Fruit fly (Drosophila melanogaster) whole organism, embryonic: Measurements from ENCODE around the gene Duba.

Source experiments
- Ada2b ChIP-seq: fragments of 200-800 bp; sonication (Bioruptor generic); IDR thresholded peaks from 2 replicates; pipeline ENCODE4 v1.3.6; 2022; ENCODE audit warnings: missing biosample characterization, missing genetic modification characterization
- Adf1 ChIP-seq: fragments of 200-800 bp; sonication (Bioruptor generic); IDR thresholded peaks from 2 replicates; pipeline ENCODE4 v1.3.6; 2022; ENCODE audit warnings: missing biosample characterization, missing genetic modification characterization
- CG10462 ChIP-seq: fragments of 200-800 bp; sonication (Bioruptor generic); optimal IDR thresholded peaks from 2 replicates; lab custom pipeline; 2016; ENCODE audit warnings: missing biosample characterization, missing genetic modification characterization
- CG10979 ChIP-seq: fragments of 200-800 bp; sonication (Bioruptor generic); optimal IDR thresholded peaks from 2 replicates; lab custom pipeline; 2018; ENCODE audit warnings: missing biosample characterization, mild to moderate bottlenecking, missing genetic modification characterization, moderate library complexity
- CG11504 ChIP-seq: fragments of 200-800 bp; sonication (Bioruptor generic); optimal IDR thresholded peaks from 3 replicates; lab custom pipeline; 2019; ENCODE audit warnings: missing biosample characterization, mild to moderate bottlenecking, missing genetic modification characterization, moderate library complexity
- CG12155 ChIP-seq: fragments of 200-800 bp; sonication (Bioruptor generic); optimal IDR thresholded peaks from 3 replicates; lab custom pipeline; 2016; ENCODE audit warnings: missing biosample characterization, missing genetic modification characterization
- CG1233 ChIP-seq: fragments of 200-800 bp; sonication (Bioruptor generic); optimal IDR thresholded peaks from 4 replicates; lab custom pipeline; 2018; ENCODE audit warnings: missing biosample characterization, mild to moderate bottlenecking, missing genetic modification characterization
- CG13287 ChIP-seq: fragments of 200-800 bp; sonication (Bioruptor generic); IDR thresholded peaks from 2 replicates; pipeline ENCODE4 v1.3.6; 2022; ENCODE audit warnings: missing biosample characterization, missing genetic modification characterization; ENCODE audit not compliant: partially characterized antibody
- CG13624 ChIP-seq: fragments of 200-800 bp; sonication (Bioruptor generic); optimal IDR thresholded peaks from 2 replicates; lab custom pipeline; 2016; ENCODE audit warnings: missing biosample characterization, missing genetic modification characterization
- CG14014 ChIP-seq: fragments of 200-800 bp; sonication (Bioruptor generic); IDR thresholded peaks from 2 replicates; pipeline ENCODE4 v1.3.6; 2022; ENCODE audit warnings: missing biosample characterization, missing genetic modification characterization
- CG14965 ChIP-seq: fragments of 200-800 bp; sonication (Bioruptor generic); optimal IDR thresholded peaks from 2 replicates; lab custom pipeline; 2016; ENCODE audit warnings: missing biosample characterization, missing genetic modification characterization, borderline replicate concordance
- CG15011 ChIP-seq: fragments of 200-800 bp; sonication (Bioruptor generic); optimal IDR thresholded peaks from 3 replicates; lab custom pipeline; 2018; ENCODE audit warnings: missing biosample characterization, mild to moderate bottlenecking, missing genetic modification characterization
- CG17328 ChIP-seq: fragments of 200-800 bp; sonication (Bioruptor generic); IDR thresholded peaks from 2 replicates; pipeline ENCODE4 v1.3.6; 2022; ENCODE audit warnings: missing biosample characterization, missing genetic modification characterization
- CG17359 ChIP-seq: fragments of 200-800 bp; sonication (Bioruptor generic); optimal IDR thresholded peaks from 3 replicates; lab custom pipeline; 2018; ENCODE audit warnings: missing biosample characterization, mild to moderate bottlenecking, missing genetic modification characterization, moderate library complexity
- CG4424 ChIP-seq: fragments of 200-800 bp; sonication (Bioruptor generic); optimal IDR thresholded peaks from 3 replicates; lab custom pipeline; 2016; ENCODE audit warnings: missing biosample characterization, missing genetic modification characterization
- CG8944 ChIP-seq: fragments of 200-800 bp; sonication (Bioruptor generic); optimal IDR thresholded peaks from 3 replicates; lab custom pipeline; 2016; ENCODE audit warnings: missing biosample characterization, missing genetic modification characterization
- CG9215 ChIP-seq: fragments of 200-800 bp; sonication (Bioruptor generic); IDR thresholded peaks from 2 replicates; pipeline ENCODE4 v1.3.6; 2022; ENCODE audit warnings: missing biosample characterization, missing genetic modification characterization
- CrebB ChIP-seq: fragments of 200-800 bp; sonication (Bioruptor generic); optimal IDR thresholded peaks from 3 replicates; lab custom pipeline; 2018; ENCODE audit warnings: missing biosample characterization, mild to moderate bottlenecking, missing genetic modification characterization
- Doc2 ChIP-seq: fragments of 200-800 bp; sonication (Bioruptor generic); IDR thresholded peaks from 2 replicates; pipeline ENCODE4 v1.3.6; 2022; ENCODE audit warnings: missing biosample characterization, missing genetic modification characterization
- HLHmδ ChIP-seq: fragments of 200-800 bp; sonication (Bioruptor generic); optimal IDR thresholded peaks from 2 replicates; lab custom pipeline; 2018; ENCODE audit warnings: missing biosample characterization, mild to moderate bottlenecking, missing genetic modification characterization, moderate library complexity
- Hr51 ChIP-seq, 2 experiments: fragments of 200-800 bp; sonication (Bioruptor generic); optimal IDR thresholded peaks; 2 replicates in 1 of 2; 3 replicates in 1 of 2; lab custom pipeline; 2016 to 2018; ENCODE audit warnings: missing biosample characterization in 2 of 2, missing genetic modification characterization in 2 of 2, mild to moderate bottlenecking in 1 of 2, moderate library complexity in 1 of 2
- Max ChIP-seq: fragments of 200-800 bp; sonication (Bioruptor generic); optimal IDR thresholded peaks from 2 replicates; lab custom pipeline; 2016; ENCODE audit warnings: missing biosample characterization, mild to moderate bottlenecking, missing genetic modification characterization
- Med ChIP-seq: fragments of 200-800 bp; sonication (Bioruptor generic); peaks from one replicate; lab custom pipeline; 2016; ENCODE audit warnings: missing biosample characterization, missing genetic modification characterization, mild to moderate bottlenecking, inconsistent platforms, moderate library complexity
- Myb ChIP-seq: fragments of 200-800 bp; sonication (Bioruptor generic); optimal IDR thresholded peaks from 2 replicates; lab custom pipeline; 2016; ENCODE audit warnings: missing biosample characterization, missing genetic modification characterization
- NC2β ChIP-seq: fragments of 200-800 bp; sonication (Bioruptor generic); optimal IDR thresholded peaks from 2 replicates; lab custom pipeline; 2016; ENCODE audit warnings: missing biosample characterization, missing genetic modification characterization
- NK7.1 ChIP-seq: fragments of 200-800 bp; sonication (Bioruptor generic); optimal IDR thresholded peaks from 3 replicates; lab custom pipeline; 2016; ENCODE audit warnings: missing biosample characterization, missing genetic modification characterization
- Nf-YB ChIP-seq: fragments of 200-800 bp; sonication (Bioruptor generic); optimal IDR thresholded peaks from 3 replicates; lab custom pipeline; 2019; ENCODE audit warnings: missing biosample characterization, mild to moderate bottlenecking, missing genetic modification characterization, moderate library complexity
- Oli ChIP-seq: fragments of 200-800 bp; sonication (Bioruptor generic); optimal IDR thresholded peaks from 2 replicates; lab custom pipeline; 2018; ENCODE audit warnings: missing biosample characterization, mild to moderate bottlenecking, missing genetic modification characterization, moderate library complexity
- PHDP ChIP-seq: fragments of 200-800 bp; sonication (Bioruptor generic); optimal IDR thresholded peaks from 3 replicates; lab custom pipeline; 2018; ENCODE audit warnings: missing biosample characterization, mild to moderate bottlenecking, missing genetic modification characterization, moderate library complexity
- Sin3A ChIP-seq: fragments of >200 bp; optimal IDR thresholded peaks from 2 replicates; lab custom pipeline; 2018
- Six4 ChIP-seq: fragments of 200-800 bp; sonication (Bioruptor generic); optimal IDR thresholded peaks from 2 replicates; lab custom pipeline; 2016; ENCODE audit warnings: missing biosample characterization, missing genetic modification characterization
- TFAM ChIP-seq: fragments of 200-800 bp; sonication (Bioruptor generic); optimal IDR thresholded peaks from 2 replicates; lab custom pipeline; 2017; ENCODE audit warnings: missing biosample characterization, missing genetic modification characterization, inconsistent platforms
- Vsx1 ChIP-seq: fragments of 200-800 bp; sonication (Bioruptor generic); optimal IDR thresholded peaks from 2 replicates; lab custom pipeline; 2017; ENCODE audit warnings: missing biosample characterization, mild to moderate bottlenecking, missing genetic modification characterization, missing genetic modification reagents
- ab ChIP-seq: fragments of 200-800 bp; sonication (Bioruptor generic); optimal IDR thresholded peaks from 2 replicates; lab custom pipeline; 2016; ENCODE audit warnings: missing biosample characterization, missing genetic modification characterization
- ac ChIP-seq: fragments of 200-800 bp; sonication (Bioruptor generic); optimal IDR thresholded peaks from 3 replicates; lab custom pipeline; 2017; ENCODE audit warnings: missing biosample characterization, mild to moderate bottlenecking, missing genetic modification characterization
- bbx ChIP-seq: fragments of 200-800 bp; sonication (Bioruptor generic); IDR thresholded peaks from 2 replicates; pipeline ENCODE4 v1.3.6; 2022; ENCODE audit warnings: missing biosample characterization, missing genetic modification characterization; ENCODE audit not compliant: partially characterized antibody
- cad ChIP-seq: fragments of >200 bp; optimal IDR thresholded peaks from 2 replicates; lab custom pipeline; 2017; ENCODE audit warnings: missing biosample characterization, missing genetic modification characterization
- ci ChIP-seq: fragments of 200-800 bp; sonication (Bioruptor generic); IDR thresholded peaks from 3 replicates; pipeline ENCODE4 v1.3.6; 2022; ENCODE audit warnings: missing biosample characterization, missing genetic modification characterization
- croc ChIP-seq: fragments of 200-800 bp; sonication (Bioruptor generic); conservative IDR thresholded peaks from 3 replicates; pipeline ENCODE4 v1.3.6; 2022; ENCODE audit warnings: missing biosample characterization, missing genetic modification characterization
- dmrt11E ChIP-seq: fragments of 200-800 bp; sonication (Bioruptor generic); optimal IDR thresholded peaks from 3 replicates; lab custom pipeline; 2018; ENCODE audit warnings: missing biosample characterization, mild to moderate bottlenecking, missing genetic modification characterization, moderate library complexity
- ems ChIP-seq: fragments of 200-800 bp; sonication (Bioruptor generic); optimal IDR thresholded peaks from 3 replicates; lab custom pipeline; 2016; ENCODE audit warnings: missing biosample characterization, missing genetic modification characterization
- ewg ChIP-seq: fragments of 200-800 bp; sonication (Bioruptor generic); optimal IDR thresholded peaks from 3 replicates; lab custom pipeline; 2017; ENCODE audit warnings: mild to moderate bottlenecking, missing biosample characterization, missing genetic modification reagents, missing genetic modification characterization
- gfzf ChIP-seq: fragments of 200-800 bp; sonication (Bioruptor generic); optimal IDR thresholded peaks from 2 replicates; lab custom pipeline; 2016; ENCODE audit warnings: missing biosample characterization, mild to moderate bottlenecking, missing genetic modification characterization, moderate library complexity
- h ChIP-seq: fragments of >200 bp; optimal IDR thresholded peaks from 2 replicates; lab custom pipeline; 2017
- kni ChIP-seq: fragments of 200-800 bp; sonication (Bioruptor generic); optimal IDR thresholded peaks from 3 replicates; lab custom pipeline; 2017; ENCODE audit warnings: mild to moderate bottlenecking, missing biosample characterization, missing genetic modification reagents, missing genetic modification characterization
- lilli ChIP-seq: fragments of 200-800 bp; sonication (Bioruptor generic); optimal IDR thresholded peaks from 3 replicates; lab custom pipeline; 2016; ENCODE audit warnings: missing biosample characterization, missing genetic modification characterization
- lmd ChIP-seq: fragments of 200-800 bp; sonication (Bioruptor generic); IDR thresholded peaks from 2 replicates; pipeline ENCODE4 v1.3.6; 2022; ENCODE audit warnings: missing biosample characterization, missing genetic modification characterization
- nmo ChIP-seq: fragments of 200-800 bp; sonication (Bioruptor generic); optimal IDR thresholded peaks from 2 replicates; lab custom pipeline; 2018; ENCODE audit warnings: missing biosample characterization, mild to moderate bottlenecking, missing genetic modification characterization, moderate library complexity
- pros ChIP-seq: fragments of 200-800 bp; sonication (Bioruptor generic); optimal IDR thresholded peaks from 3 replicates; lab custom pipeline; 2019; ENCODE audit warnings: missing biosample characterization, mild to moderate bottlenecking, missing genetic modification characterization, moderate library complexity
- sens-2 ChIP-seq: fragments of 200-800 bp; sonication (Bioruptor generic); IDR thresholded peaks from 2 replicates; pipeline ENCODE4 v1.3.6; 2022; ENCODE audit warnings: missing biosample characterization, missing genetic modification characterization
- tgo ChIP-seq: fragments of 200-800 bp; sonication (Bioruptor generic); IDR thresholded peaks from 3 replicates; pipeline ENCODE4 v1.3.6; 2022; ENCODE audit warnings: missing biosample characterization, missing genetic modification characterization

Gene Duba

dm6 chr3L:11648410-11648809 lies 39.1 kb upstream of the Duba start, which contains the start of the genes RIOK1 and Polr3H (continued):
- TF ChIP-seq CG9215 = peak; percentile 40; the same call in 1 of the 2 replicates
- TF ChIP-seq lmd (GFP tag; lab: Robert Waterston, UW) = peak; percentile 64
- TF ChIP-seq CG10979 = peak; percentile 55
- TF ChIP-seq Myb = peak; percentile 37
- TF ChIP-seq CG1233 = peak; percentile 55
- no peak for TF ChIP-seq sens-2 (GFP tag; lab: Robert Waterston, UW)
- TF ChIP-seq CG15011 = peak; percentile 37
- peak; percentile 73 for TF ChIP-seq Sin3A (lab: Kevin White, UChicago)
- no peak for TF ChIP-seq TFAM
- TF ChIP-seq ewg (GFP tag; lab: Kevin White, UChicago) = peak; percentile 34
- TF ChIP-seq PHDP (tag; lab: Kevin White, UChicago) = no peak
- TF ChIP-seq Six4 (GFP tag; lab: Kevin White, UChicago) = peak; percentile 36
- peak; percentile 83 for TF ChIP-seq ems
- TF ChIP-seq kni (GFP tag; lab: Kevin White, UChicago) = no peak
- peak; percentile 65; the same call in 2 of the 3 replicates for TF ChIP-seq ci (GFP tag; lab: Robert Waterston, UW)
- no peak for TF ChIP-seq CG11504 (tag; lab: Kevin White, UChicago)
- TF ChIP-seq Max = peak; percentile 99
- TF ChIP-seq nmo = peak; percentile 78
- no peak for TF ChIP-seq croc (GFP tag; lab: Robert Waterston, UW)
- TF ChIP-seq h = no peak
- TF ChIP-seq CG4424 (GFP tag; lab: Kevin White, UChicago) = peak; percentile 73
- TF ChIP-seq CG14014 (GFP tag; lab: Robert Waterston, UW) = peak; percentile 68
- TF ChIP-seq Ada2b (GFP tag; lab: Robert Waterston, UW) = peak; percentile 60
- TF ChIP-seq cad (GFP tag; lab: Kevin White, UChicago) = no peak
- TF ChIP-seq Vsx1 (GFP tag; lab: Kevin White, UChicago) = no peak
- TF ChIP-seq bbx (GFP tag; lab: Robert Waterston, UW) = 0 out of 2 replicates have a peak, but pooled peaks have one; percentile 30
- TF ChIP-seq lilli = peak; percentile 85
- no peak for TF ChIP-seq pros
- TF ChIP-seq dmrt11E (tag; lab: Kevin White, UChicago) = peak; percentile 46
- no peak for TF ChIP-seq Nf-YB (GFP tag; lab: Kevin White, UChicago)
- TF ChIP-seq CrebB (tag; lab: Kevin White, UChicago) = peak; percentile 29
- TF ChIP-seq CG13624 (GFP tag; lab: Kevin White, UChicago) = peak; percentile 80
- TF ChIP-seq CG12155 = peak; percentile 68
- TF ChIP-seq ac (GFP tag; lab: Kevin White, UChicago) = no peak
- TF ChIP-seq CG10462 (GFP tag; lab: Kevin White, UChicago) = peak; percentile 5
- peak; percentile 68 for TF ChIP-seq ab (GFP tag; lab: Kevin White, UChicago)
- no peak for TF ChIP-seq CG17359 (tag; lab: Kevin White, UChicago)
- TF ChIP-seq CG14965 = peak; percentile 3
- TF ChIP-seq NC2β (GFP tag; lab: Kevin White, UChicago) = peak; percentile 67
- peak; percentile 97 for TF ChIP-seq Med
- no peak for TF ChIP-seq HLHmδ (GFP tag; lab: Kevin White, UChicago)
- peak; percentile 55; the same call in 1 of the 2 replicates for TF ChIP-seq CG13287 (GFP tag; lab: Robert Waterston, UW)
- peak; percentile 74 for TF ChIP-seq CG8944 (GFP tag; lab: Kevin White, UChicago)
- TF ChIP-seq tgo (GFP tag; lab: Robert Waterston, UW) = peak; percentile 74
- no peak for TF ChIP-seq Oli
- TF ChIP-seq Adf1 (GFP tag; lab: Robert Waterston, UW) = peak; percentile 41; the same call in 1 of the 2 replicates
- peak; percentile 62 for TF ChIP-seq gfzf (GFP tag; lab: Kevin White, UChicago)
- TF ChIP-seq Doc2 (GFP tag; lab: Robert Waterston, UW) = no peak
- TF ChIP-seq NK7.1 (GFP tag; lab: Kevin White, UChicago) = no peak
- TF ChIP-seq CG17328 (GFP tag; lab: Robert Waterston, UW) = peak; percentile 68
- peak in 1 of 2 experiments; percentile 63 for TF ChIP-seq Hr51 (GFP tag; optimal IDR thresholded peaks at IDR 0.05; lab: Kevin White, UChicago)
